Worm (Caenorhabditis elegans) whole organism, L1 larva: Measurements from ENCODE around the gene fipr-20.

ENCODE experiments used
- C16A3.4 ChIP-seq: fragments of 150-350 bp; optimal IDR thresholded peaks from 2 replicates; lab custom pipeline; 2014; ENCODE audit warnings: missing biosample characterization, missing genetic modification characterization
- alr-1 ChIP-seq: fragments of 200-800 bp; sonication (Bioruptor generic); optimal IDR thresholded peaks from 2 replicates; lab custom pipeline; 2018; ENCODE audit warnings: borderline replicate concordance, mild to moderate bottlenecking, missing genetic modification characterization, missing compliant biosample characterization
- aly-2 ChIP-seq: fragments of 150-350 bp; optimal IDR thresholded peaks from 2 replicates; lab custom pipeline; 2014; ENCODE audit warnings: missing biosample characterization, missing genetic modification characterization
- ama-1 ChIP-seq: fragments of 150-350 bp; optimal IDR thresholded peaks from 2 replicates; lab custom pipeline; 2014
- dpl-1 ChIP-seq, 3 experiments: fragments of 150-350 bp in 2 of 3; sonication (generic microtip) in 1 of 3; optimal IDR thresholded peaks; 2 replicates each; lab custom pipeline; 2014 to 2017; ENCODE audit warnings: missing biosample characterization in 3 of 3, missing genetic modification characterization in 3 of 3, missing genetic modification reagents in 3 of 3
- elt-2 ChIP-seq: sonication (generic microtip); optimal IDR thresholded peaks from 2 replicates; lab custom pipeline; 2016; ENCODE audit warnings: missing genetic modification characterization, mild to moderate bottlenecking, inconsistent platforms, missing compliant biosample characterization, missing genetic modification reagents
- fkh-10 ChIP-seq: sonication (generic microtip); optimal IDR thresholded peaks from 2 replicates; lab custom pipeline; 2017; ENCODE audit warnings: missing biosample characterization, missing genetic modification reagents, missing genetic modification characterization
- hlh-4 ChIP-seq: sonication (generic microtip); optimal IDR thresholded peaks from 2 replicates; lab custom pipeline; 2016; ENCODE audit warnings: mild to moderate bottlenecking, missing genetic modification characterization, missing compliant biosample characterization
- lir-3 ChIP-seq: sonication (generic microtip); optimal IDR thresholded peaks from 2 replicates; lab custom pipeline; 2016; ENCODE audit warnings: mild to moderate bottlenecking, missing genetic modification characterization, moderate library complexity, missing compliant biosample characterization; ENCODE audit not compliant: poor library complexity
- nhr-12 ChIP-seq: sonication (generic microtip); optimal IDR thresholded peaks from 2 replicates; lab custom pipeline; 2017; ENCODE audit warnings: missing biosample characterization, missing genetic modification characterization
- nhr-90 ChIP-seq: sonication (generic microtip); optimal IDR thresholded peaks from 2 replicates; lab custom pipeline; 2016; ENCODE audit warnings: mild to moderate bottlenecking, missing genetic modification characterization, missing compliant biosample characterization; ENCODE audit not compliant: poor library complexity
- pqm-1 ChIP-seq: sonication (generic microtip); optimal IDR thresholded peaks from 3 replicates; lab custom pipeline; 2017; ENCODE audit warnings: missing biosample characterization, missing genetic modification characterization
- unc-130 ChIP-seq: fragments of 150-350 bp; optimal IDR thresholded peaks from 2 replicates; lab custom pipeline; 2017; ENCODE audit warnings: missing biosample characterization, missing genetic modification characterization, inconsistent platforms
- ztf-4 ChIP-seq: fragments of 150-350 bp; optimal IDR thresholded peaks from 2 replicates; lab custom pipeline; 2014; ENCODE audit warnings: missing biosample characterization, missing genetic modification characterization

- TF ChIP-seq nhr-12 (tag; lab: Kevin White, UChicago) (no peak), alr-1 (tag; lab: Kevin White, UChicago) (no peak), C16A3.4 (tag; lab: Kevin White, UChicago) (no peak), hlh-4 (tag; lab: Kevin White, UChicago) (no peak), unc-130 (no peak), pqm-1 (tag; lab: Kevin White, UChicago) (no peak), lir-3 (no peak), fkh-10 (GFP tag; lab: Kevin White, UChicago) (no peak), dpl-1 (GFP tag; optimal IDR thresholded peaks at IDR 0.05; lab: Kevin White, UChicago) (no peak), aly-2 (tag; lab: Kevin White, UChicago) (no peak), ztf-4 (tag; lab: Kevin White, UChicago) (no peak), ama-1 (no peak), elt-2 (tag; lab: Kevin White, UChicago) (no peak), nhr-90 (tag; lab: Kevin White, UChicago) (no peak)
Observed at ce11 chrIII:7456640-7457039, 5.6 kb downstream of the fipr-20 start, which contains the start of gene Y69F12A.1.
